Worm (Caenorhabditis elegans) whole organism, L4 larva: Measurements from ENCODE around the gene F44D12.2.
A peak's percentile ranks its signal among the peaks of the same experiment; 100 is the strongest.

Source experiments
- ceh-82 ChIP-seq: sonication (generic microtip); optimal IDR thresholded peaks from 2 replicates; lab custom pipeline; 2017; ENCODE audit warnings: missing biosample characterization, missing genetic modification characterization
- saeg-2 ChIP-seq: fragments of 200-800 bp; sonication (Bioruptor generic); IDR thresholded peaks from 2 replicates; pipeline ENCODE4 v1.3.6; 2022; ENCODE audit warnings: missing genetic modification reagents, missing genetic modification characterization, missing compliant biosample characterization
- snpc-4 ChIP-seq: fragments of 150-350 bp; optimal IDR thresholded peaks from 2 replicates; lab custom pipeline; 2014; ENCODE audit warnings: missing biosample characterization, missing genetic modification characterization

ce11 chrIV:10062728-10063127 lies 45.2 kb upstream of the F44D12.2 start, which contains the start of gene ipla-7:
- TF ChIP-seq ceh-82: no peak
- no peak for TF ChIP-seq snpc-4
- 0 out of 2 replicates have a peak, but pooled peaks have one; percentile 32 for TF ChIP-seq saeg-2 (GFP tag; lab: Robert Waterston, UW)
